Worm (Caenorhabditis elegans) whole organism, L2 larva: ENCODE measurements around the gene nlp-41.

Source experiments
- C34F6.9 ChIP-seq: fragments of 150-350 bp; optimal IDR thresholded peaks from 2 replicates; lab custom pipeline; 2014; ENCODE audit warnings: missing biosample characterization, missing genetic modification characterization
- F13H6.1 ChIP-seq: sonication (generic microtip); optimal IDR thresholded peaks from 2 replicates; lab custom pipeline; 2016; ENCODE audit warnings: missing genetic modification characterization, missing compliant biosample characterization
- alr-1 ChIP-seq: fragments of 150-350 bp; optimal IDR thresholded peaks from 2 replicates; lab custom pipeline; 2014; ENCODE audit warnings: missing biosample characterization, missing genetic modification characterization
- blmp-1 ChIP-seq: sonication (generic microtip); optimal IDR thresholded peaks from 2 replicates; lab custom pipeline; 2017; ENCODE audit warnings: missing genetic modification characterization, mild to moderate bottlenecking, missing compliant biosample characterization, antibody characterized with exemption, moderate library complexity; ENCODE audit not compliant: insufficient read depth
- ceh-16 ChIP-seq: fragments of 150-350 bp; optimal IDR thresholded peaks from 2 replicates; lab custom pipeline; 2014; ENCODE audit warnings: missing biosample characterization, missing genetic modification characterization
- ceh-82 ChIP-seq: fragments of 150-350 bp; optimal IDR thresholded peaks from 2 replicates; lab custom pipeline; 2014; ENCODE audit warnings: missing biosample characterization, missing genetic modification characterization
- crh-2 ChIP-seq: sonication (generic microtip); optimal IDR thresholded peaks from 2 replicates; lab custom pipeline; 2017; ENCODE audit warnings: missing biosample characterization, missing genetic modification characterization
- egl-27 ChIP-seq: sonication (generic microtip); optimal IDR thresholded peaks from 3 replicates; lab custom pipeline; 2017; ENCODE audit warnings: missing biosample characterization, missing genetic modification reagents, missing genetic modification characterization
- elt-1 ChIP-seq: fragments of 150-350 bp; optimal IDR thresholded peaks from 2 replicates; lab custom pipeline; 2014; ENCODE audit warnings: missing biosample characterization, missing genetic modification characterization
- elt-3 ChIP-seq: sonication (generic microtip); optimal IDR thresholded peaks from 2 replicates; lab custom pipeline; 2017; ENCODE audit warnings: missing biosample characterization, missing genetic modification characterization
- fos-1 ChIP-seq: fragments of 150-350 bp; optimal IDR thresholded peaks from 2 replicates; lab custom pipeline; 2014; ENCODE audit warnings: missing biosample characterization, missing genetic modification characterization
- gmeb-1 ChIP-seq: fragments of 150-350 bp; optimal IDR thresholded peaks from 2 replicates; lab custom pipeline; 2014; ENCODE audit warnings: missing biosample characterization, missing genetic modification characterization
- lin-11 ChIP-seq: fragments of 150-350 bp; sonication (generic microtip); optimal IDR thresholded peaks from 2 replicates; lab custom pipeline; 2014; ENCODE audit warnings: missing biosample characterization, missing genetic modification characterization, inconsistent platforms, mixed read lengths
- lin-13 ChIP-seq: fragments of 150-350 bp; optimal IDR thresholded peaks from 2 replicates; lab custom pipeline; 2014; ENCODE audit warnings: missing biosample characterization, missing genetic modification reagents, missing genetic modification characterization
- lin-39 ChIP-seq: fragments of 150-350 bp; optimal IDR thresholded peaks from 2 replicates; lab custom pipeline; 2014; ENCODE audit warnings: missing biosample characterization, missing genetic modification reagents, missing genetic modification characterization
- lsy-2 ChIP-seq, 2 experiments: fragments of 150-350 bp in 1 of 2; sonication (generic microtip) in 1 of 2; optimal IDR thresholded peaks; 2 replicates each; lab custom pipeline; 2014 to 2017; ENCODE audit warnings: missing biosample characterization in 2 of 2, missing genetic modification characterization in 2 of 2
- mab-5 ChIP-seq: fragments of 150-350 bp; optimal IDR thresholded peaks from 2 replicates; lab custom pipeline; 2014; ENCODE audit warnings: missing biosample characterization, missing genetic modification characterization
- mbf-1 ChIP-seq: sonication (generic microtip); optimal IDR thresholded peaks from 2 replicates; lab custom pipeline; 2017; ENCODE audit warnings: missing biosample characterization, missing genetic modification characterization
- mdl-1 ChIP-seq, 2 experiments: fragments of 150-350 bp in 1 of 2; sonication (generic microtip) in 1 of 2; optimal IDR thresholded peaks; 2 replicates each; lab custom pipeline; 2017; ENCODE audit warnings: missing biosample characterization in 2 of 2, missing genetic modification characterization in 2 of 2
- nhr-10 ChIP-seq: sonication (generic microtip); optimal IDR thresholded peaks from 2 replicates; lab custom pipeline; 2017; ENCODE audit warnings: missing biosample characterization, missing genetic modification characterization
- nhr-11 ChIP-seq: fragments of 150-350 bp; optimal IDR thresholded peaks from 2 replicates; lab custom pipeline; 2014; ENCODE audit warnings: missing biosample characterization, missing genetic modification characterization
- nhr-129 ChIP-seq: fragments of 150-350 bp; optimal IDR thresholded peaks from 2 replicates; lab custom pipeline; 2014; ENCODE audit warnings: missing biosample characterization, missing genetic modification characterization
- nhr-23 ChIP-seq: fragments of 150-350 bp; optimal IDR thresholded peaks from 2 replicates; lab custom pipeline; 2014; ENCODE audit warnings: missing biosample characterization, missing genetic modification reagents, missing genetic modification characterization
- nhr-77 ChIP-seq: fragments of 150-350 bp; optimal IDR thresholded peaks from 2 replicates; lab custom pipeline; 2014; ENCODE audit warnings: missing biosample characterization, missing genetic modification characterization
- peb-1 ChIP-seq: fragments of 150-350 bp; optimal IDR thresholded peaks from 2 replicates; lab custom pipeline; 2014; ENCODE audit warnings: missing biosample characterization, missing genetic modification characterization
- sem-4 ChIP-seq: fragments of 150-350 bp; optimal IDR thresholded peaks from 2 replicates; lab custom pipeline; 2014; ENCODE audit warnings: missing biosample characterization, missing genetic modification reagents, missing genetic modification characterization
- skn-1 ChIP-seq: sonication (generic microtip); optimal IDR thresholded peaks from 2 replicates; lab custom pipeline; 2017; ENCODE audit warnings: missing biosample characterization, missing genetic modification characterization
- snpc-4 ChIP-seq: fragments of 150-350 bp; optimal IDR thresholded peaks from 2 replicates; lab custom pipeline; 2014; ENCODE audit warnings: missing biosample characterization, missing genetic modification characterization
- unc-39 ChIP-seq: fragments of 150-350 bp; optimal IDR thresholded peaks from 2 replicates; lab custom pipeline; 2014; ENCODE audit warnings: missing biosample characterization, missing genetic modification characterization
- unc-62 ChIP-seq: fragments of 150-350 bp; optimal IDR thresholded peaks from 2 replicates; lab custom pipeline; 2014; ENCODE audit warnings: missing biosample characterization, missing genetic modification reagents, missing genetic modification characterization
- zag-1 ChIP-seq: fragments of 150-350 bp; optimal IDR thresholded peaks from 2 replicates; lab custom pipeline; 2014; ENCODE audit warnings: missing biosample characterization, missing genetic modification characterization
- ztf-4 ChIP-seq: fragments of 150-350 bp; optimal IDR thresholded peaks from 2 replicates; lab custom pipeline; 2014; ENCODE audit warnings: missing biosample characterization, missing genetic modification characterization

nlp-41 gene

DNA sequence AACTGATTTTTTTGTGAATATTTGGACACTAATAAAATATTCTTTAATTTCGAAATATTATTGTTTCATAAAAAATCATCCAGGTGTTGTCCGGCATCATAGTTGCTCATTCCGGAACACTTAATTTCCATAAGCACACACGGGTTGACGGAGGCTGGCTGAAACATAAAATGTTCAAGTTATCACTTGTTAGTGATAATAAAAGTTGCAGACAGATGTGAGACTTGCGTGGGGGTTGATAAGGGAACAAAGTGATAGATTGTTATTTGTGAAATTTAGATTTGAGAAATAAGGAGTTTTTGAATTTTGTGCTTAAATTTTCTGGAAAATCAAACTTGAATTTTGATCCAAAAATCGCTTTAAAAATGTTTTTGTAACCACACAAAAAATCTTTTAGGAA is 40.6 kb upstream of the nlp-41 start:
- TF ChIP-seq lsy-2 (tag; optimal IDR thresholded peaks at IDR 0.05; lab: Kevin White, UChicago) (no peak), snpc-4 (no peak), mab-5 (no peak), fos-1 (tag; lab: Kevin White, UChicago) (peak; percentile 69), F13H6.1 (no peak)
- TF ChIP-seq, all 48 proteins: peak for 1

DNA sequence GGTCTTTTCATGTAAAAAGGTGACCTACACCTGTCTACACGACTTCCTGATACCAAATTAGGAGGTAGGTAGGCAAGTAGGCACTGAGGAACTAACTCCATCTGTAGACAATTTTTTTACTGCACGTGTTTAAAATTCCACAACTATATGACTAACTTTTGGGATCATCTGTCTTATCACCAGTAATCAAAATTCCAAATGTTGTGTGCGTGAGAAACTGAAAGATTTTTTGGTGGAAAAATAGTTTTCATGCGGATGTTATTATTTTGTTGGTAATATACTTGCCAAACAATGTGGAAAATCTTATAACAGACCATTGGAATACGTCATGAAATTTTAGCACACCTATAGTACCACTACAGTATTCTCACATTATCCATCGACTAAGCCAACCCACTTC is 39.5 kb upstream of the nlp-41 start, which contains the start of gene K10H10.13:
TSS of gene K10H10.13 (minus strand) at position 101 of the 400 bp plus-strand sequence.
- no peak for TF ChIP-seq skn-1
- TF ChIP-seq nhr-77 (tag; lab: Kevin White, UChicago), result no peak
- no peak for TF ChIP-seq lin-13 (GFP tag; lab: Kevin White, UChicago)
- TF ChIP-seq sem-4 (tag; lab: Kevin White, UChicago), result no peak
- TF ChIP-seq mab-5, result no peak
- TF ChIP-seq elt-1 (tag; lab: Kevin White, UChicago), result no peak
- no peak for TF ChIP-seq fos-1 (tag; lab: Kevin White, UChicago)
- no peak for TF ChIP-seq blmp-1 (tag; lab: Kevin White, UChicago)
- no peak for TF ChIP-seq nhr-129 (tag; lab: Kevin White, UChicago)
- no peak for TF ChIP-seq lin-39 (tag; lab: Kevin White, UChicago)
- TF ChIP-seq mbf-1 (tag; lab: Kevin White, UChicago), result no peak
- TF ChIP-seq mdl-1 (tag; optimal IDR thresholded peaks at IDR 0.05; lab: Kevin White, UChicago), result no peak
- no peak for TF ChIP-seq elt-3 (tag; lab: Kevin White, UChicago)
- no peak for TF ChIP-seq lsy-2 (tag; optimal IDR thresholded peaks at IDR 0.05; lab: Kevin White, UChicago)
- TF ChIP-seq unc-39 (tag; lab: Kevin White, UChicago), result no peak
- TF ChIP-seq, all 48 proteins: peak for 0

DNA sequence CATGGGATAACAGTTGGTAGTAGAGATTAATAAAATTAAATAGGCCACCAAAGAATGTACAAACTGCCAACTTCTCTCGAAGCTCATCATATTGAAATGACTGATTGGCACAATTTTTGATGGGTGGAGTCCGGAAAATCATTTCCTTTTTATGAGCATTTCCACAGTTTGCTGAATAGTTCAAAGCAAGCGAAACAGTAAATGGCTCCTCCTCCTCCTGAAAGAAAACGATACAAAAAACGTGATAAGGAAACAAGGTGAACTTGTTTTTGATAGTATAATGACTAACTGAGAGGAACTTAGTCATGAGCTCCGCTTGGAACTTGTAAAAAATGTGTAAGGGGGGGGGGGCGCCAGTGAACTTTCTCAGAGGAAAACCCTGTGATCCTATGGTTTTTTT is 35.7 kb upstream of the nlp-41 start, which contains the start of gene K10H10.9:
TSS of gene K10H10.9 (minus strand) at position 101 of the 400 bp plus-strand sequence.
- TF ChIP-seq ceh-16 (tag; lab: Kevin White, UChicago), result no peak
- TF ChIP-seq ztf-4 (tag; lab: Kevin White, UChicago), result no peak

DNA sequence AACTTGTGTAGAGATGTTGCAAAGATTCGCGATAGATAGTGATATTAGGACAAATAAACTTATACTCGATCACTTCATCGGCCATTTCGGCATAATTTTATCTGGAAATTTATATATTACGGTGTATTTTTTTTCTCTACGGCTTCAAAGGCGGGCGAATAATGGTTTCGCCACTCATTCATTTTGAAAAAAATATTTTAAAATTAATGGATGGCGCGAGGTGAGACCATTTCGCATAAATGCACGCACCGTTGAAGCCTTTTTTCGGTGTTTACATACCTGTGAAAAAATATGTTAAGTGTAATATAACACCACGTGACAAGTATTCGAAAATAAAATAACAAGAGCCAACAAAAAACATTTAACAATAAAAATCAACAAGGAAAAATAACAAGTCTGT is 28.7 kb upstream of the nlp-41 start, which contains the start of gene btb-19:
TSS of gene btb-19 (minus strand) at position 101 of the 400 bp plus-strand sequence.
- TF ChIP-seq nhr-10 (tag; lab: Kevin White, UChicago), result no peak
- no peak for TF ChIP-seq elt-3 (tag; lab: Kevin White, UChicago)
- no peak for TF ChIP-seq lin-13 (GFP tag; lab: Kevin White, UChicago)
- TF ChIP-seq snpc-4, result no peak
- TF ChIP-seq unc-39 (tag; lab: Kevin White, UChicago), result no peak
- TF ChIP-seq zag-1 (tag; lab: Kevin White, UChicago), result no peak
- TF ChIP-seq alr-1 (tag; lab: Kevin White, UChicago), result no peak
- no peak for TF ChIP-seq nhr-129 (tag; lab: Kevin White, UChicago)
- no peak for TF ChIP-seq ceh-82 (tag; lab: Kevin White, UChicago)
- no peak for TF ChIP-seq gmeb-1 (tag; lab: Kevin White, UChicago)
- no peak for TF ChIP-seq unc-62
- no peak for TF ChIP-seq F13H6.1
- TF ChIP-seq lin-11 (tag; lab: Kevin White, UChicago), result no peak
- TF ChIP-seq egl-27 (tag; lab: Kevin White, UChicago), result no peak

DNA sequence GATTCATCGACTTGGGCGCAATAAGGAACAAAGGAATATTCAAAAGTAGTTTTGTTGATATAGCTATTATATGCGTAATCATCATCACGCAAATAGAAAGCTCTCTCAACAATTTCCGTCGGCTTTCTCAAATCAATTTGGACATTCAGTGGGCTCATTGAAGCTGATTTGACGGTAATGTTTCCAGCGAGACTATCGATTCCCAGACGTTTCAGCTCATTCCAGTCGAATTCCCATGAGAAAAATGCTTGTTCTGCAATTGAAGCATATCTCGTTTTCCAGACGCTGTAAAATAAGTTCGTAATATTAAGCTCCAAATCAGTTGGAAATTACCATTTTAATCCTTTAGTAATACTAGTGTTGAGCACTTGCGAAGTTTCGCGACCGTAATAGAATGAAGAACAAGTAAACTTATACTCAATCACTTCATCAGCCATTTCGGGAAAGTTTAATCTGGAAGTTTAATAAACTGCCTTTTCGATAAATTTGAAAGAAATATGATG is 27.6 kb upstream of the nlp-41 start, which contains the start of gene btb-20:
TSS of gene btb-20 (minus strand) at position 453 of the 503 bp plus-strand sequence.
- no peak for TF ChIP-seq alr-1 (tag; lab: Kevin White, UChicago)
- no peak for TF ChIP-seq elt-1 (tag; lab: Kevin White, UChicago)
- TF ChIP-seq crh-2 (tag; lab: Kevin White, UChicago), result no peak
- TF ChIP-seq lsy-2 (tag; optimal IDR thresholded peaks at IDR 0.05; lab: Kevin White, UChicago), result no peak

DNA sequence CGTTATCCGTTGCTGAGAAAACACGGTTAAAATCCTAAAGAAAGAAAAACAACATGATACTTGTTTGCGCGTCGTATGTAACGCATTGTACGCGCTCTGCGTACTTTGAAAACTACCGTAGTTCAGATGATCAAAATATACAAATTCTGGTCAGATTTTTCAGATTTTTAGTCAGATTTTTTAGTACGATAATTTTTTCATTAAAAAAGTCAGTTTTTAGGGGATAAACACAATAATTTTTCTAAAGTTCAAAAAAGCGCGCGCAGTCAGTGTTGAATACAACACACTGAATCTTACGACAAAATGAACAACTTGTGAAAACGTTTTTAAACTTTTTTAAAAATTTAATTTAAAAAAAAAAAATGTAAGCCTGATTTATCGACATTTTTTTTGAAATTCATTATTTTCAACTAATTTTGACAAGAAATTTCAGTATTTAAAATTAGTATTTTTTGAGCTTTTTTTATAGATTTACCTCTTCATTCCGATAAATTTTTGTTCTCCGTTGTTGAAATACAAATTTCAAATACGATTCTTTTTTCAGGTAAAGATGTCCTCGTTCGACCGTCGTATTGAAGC is 27.0 kb upstream of the nlp-41 start, which contains the start of gene pot-2:
TSS of gene pot-2 (plus strand) at position 529 of the 579 bp plus-strand sequence.
- TF ChIP-seq zag-1 (tag; lab: Kevin White, UChicago) (no peak), lin-13 (GFP tag; lab: Kevin White, UChicago) (no peak), nhr-77 (tag; lab: Kevin White, UChicago) (no peak), sem-4 (tag; lab: Kevin White, UChicago) (no peak), peb-1 (no peak), nhr-11 (tag; lab: Kevin White, UChicago) (no peak), C34F6.9 (tag; lab: Kevin White, UChicago) (no peak), nhr-23 (no peak), elt-3 (tag; lab: Kevin White, UChicago) (no peak)
